Fruit fly (Drosophila melanogaster) whole organism, embryonic: ENCODE results near the gene CG7298.

Experiments used
- Atf-2 ChIP-seq: fragments of 200-800 bp; sonication (Bioruptor generic); optimal IDR thresholded peaks from 2 replicates; lab custom pipeline; 2016; ENCODE audit warnings: missing biosample characterization, missing genetic modification characterization
- Bgb ChIP-seq: fragments of 200-800 bp; sonication (Bioruptor generic); IDR thresholded peaks from 2 replicates; pipeline ENCODE4 v1.3.6; 2022; ENCODE audit warnings: missing biosample characterization, missing genetic modification characterization; ENCODE audit not compliant: partially characterized antibody
- CG10462 ChIP-seq: fragments of 200-800 bp; sonication (Bioruptor generic); optimal IDR thresholded peaks from 2 replicates; lab custom pipeline; 2016; ENCODE audit warnings: missing biosample characterization, missing genetic modification characterization
- CG11398 ChIP-seq: fragments of 200-800 bp; sonication (Bioruptor generic); optimal IDR thresholded peaks from 2 replicates; lab custom pipeline; 2016; ENCODE audit warnings: missing biosample characterization, missing genetic modification characterization
- CG11456 ChIP-seq: fragments of 200-800 bp; sonication (Bioruptor generic); IDR thresholded peaks from 3 replicates; pipeline ENCODE4 v1.3.6; 2022; ENCODE audit warnings: missing biosample characterization, missing genetic modification characterization
- CG13775 ChIP-seq: fragments of 200-800 bp; sonication (Bioruptor generic); optimal IDR thresholded peaks from 3 replicates; lab custom pipeline; 2017; ENCODE audit warnings: missing biosample characterization, mild to moderate bottlenecking, missing genetic modification characterization
- CG15011 ChIP-seq: fragments of 200-800 bp; sonication (Bioruptor generic); optimal IDR thresholded peaks from 3 replicates; lab custom pipeline; 2018; ENCODE audit warnings: missing biosample characterization, mild to moderate bottlenecking, missing genetic modification characterization
- CG16863 ChIP-seq: fragments of 200-800 bp; sonication (Bioruptor generic); optimal IDR thresholded peaks from 3 replicates; lab custom pipeline; 2016; ENCODE audit warnings: missing biosample characterization, missing genetic modification characterization
- CG17328 ChIP-seq: fragments of 200-800 bp; sonication (Bioruptor generic); IDR thresholded peaks from 2 replicates; pipeline ENCODE4 v1.3.6; 2022; ENCODE audit warnings: missing biosample characterization, missing genetic modification characterization
- CG2199 ChIP-seq: fragments of 200-800 bp; sonication (Bioruptor generic); IDR thresholded peaks from 3 replicates; pipeline ENCODE4 v1.3.6; 2022; ENCODE audit warnings: missing biosample characterization, missing genetic modification characterization
- CG2875 ChIP-seq: fragments of 200-800 bp; sonication (Bioruptor generic); optimal IDR thresholded peaks from 2 replicates; lab custom pipeline; 2017; ENCODE audit warnings: missing biosample characterization, mild to moderate bottlenecking, missing genetic modification characterization, missing genetic modification reagents
- CG3065 ChIP-seq: fragments of 200-800 bp; sonication (Bioruptor generic); optimal IDR thresholded peaks from 2 replicates; lab custom pipeline; 2016; ENCODE audit warnings: missing biosample characterization, missing genetic modification characterization
- CG31441 ChIP-seq: fragments of 200-800 bp; sonication (Bioruptor generic); IDR thresholded peaks from 2 replicates; pipeline ENCODE4 v1.3.6; 2022; ENCODE audit warnings: missing biosample characterization, missing genetic modification characterization
- CG34376 ChIP-seq: fragments of 200-800 bp; sonication (Bioruptor generic); optimal IDR thresholded peaks from 2 replicates; lab custom pipeline; 2018; ENCODE audit warnings: missing biosample characterization, mild to moderate bottlenecking, missing genetic modification characterization
- CG4360 ChIP-seq: fragments of 200-800 bp; sonication (Bioruptor generic); IDR thresholded peaks from 2 replicates; pipeline ENCODE4 v1.3.6; 2022; ENCODE audit warnings: missing biosample characterization, missing genetic modification characterization
- CG43689 ChIP-seq: fragments of 200-800 bp; sonication (Bioruptor generic); IDR thresholded peaks from 2 replicates; pipeline ENCODE4 v1.3.6; 2022; ENCODE audit warnings: missing biosample characterization, missing genetic modification characterization
- CG4404 ChIP-seq: fragments of 200-800 bp; sonication (Bioruptor generic); IDR thresholded peaks from 2 replicates; pipeline ENCODE4 v1.3.6; 2022; ENCODE audit warnings: missing biosample characterization, missing genetic modification characterization
- CG4617 ChIP-seq: fragments of 200-800 bp; sonication (Bioruptor generic); optimal IDR thresholded peaks from 3 replicates; lab custom pipeline; 2016; ENCODE audit warnings: missing biosample characterization, missing genetic modification characterization, borderline replicate concordance
- CG7928 ChIP-seq: fragments of 200-800 bp; sonication (Bioruptor generic); optimal IDR thresholded peaks from 2 replicates; lab custom pipeline; 2017; ENCODE audit warnings: missing biosample characterization, mild to moderate bottlenecking, missing genetic modification characterization
- CG9437 ChIP-seq: fragments of 200-800 bp; sonication (Bioruptor generic); optimal IDR thresholded peaks from 2 replicates; lab custom pipeline; 2018; ENCODE audit warnings: missing biosample characterization, mild to moderate bottlenecking, missing genetic modification characterization
- Chrac-16 ChIP-seq: fragments of 200-800 bp; sonication (Bioruptor generic); optimal IDR thresholded peaks from 3 replicates; lab custom pipeline; 2016; ENCODE audit warnings: missing biosample characterization, missing genetic modification characterization
- ERR ChIP-seq: fragments of 200-800 bp; sonication (Bioruptor generic); optimal IDR thresholded peaks from 2 replicates; lab custom pipeline; 2016; ENCODE audit warnings: missing biosample characterization, missing genetic modification characterization
- Fer3 ChIP-seq: fragments of 200-800 bp; sonication (Bioruptor generic); optimal IDR thresholded peaks from 2 replicates; lab custom pipeline; 2018; ENCODE audit warnings: missing biosample characterization, mild to moderate bottlenecking, missing genetic modification characterization, moderate library complexity
- HLH4C ChIP-seq: fragments of 200-800 bp; sonication (Bioruptor generic); IDR thresholded peaks from 3 replicates; pipeline ENCODE4 v1.3.6; 2022; ENCODE audit warnings: missing biosample characterization, missing genetic modification characterization; ENCODE audit not compliant: partially characterized antibody
- NC2β ChIP-seq: fragments of 200-800 bp; sonication (Bioruptor generic); optimal IDR thresholded peaks from 2 replicates; lab custom pipeline; 2016; ENCODE audit warnings: missing biosample characterization, missing genetic modification characterization
- PHDP ChIP-seq: fragments of 200-800 bp; sonication (Bioruptor generic); optimal IDR thresholded peaks from 3 replicates; lab custom pipeline; 2018; ENCODE audit warnings: missing biosample characterization, mild to moderate bottlenecking, missing genetic modification characterization, moderate library complexity
- Sox100B ChIP-seq: fragments of 200-800 bp; sonication (Bioruptor generic); optimal IDR thresholded peaks from 3 replicates; lab custom pipeline; 2018; ENCODE audit warnings: missing biosample characterization, mild to moderate bottlenecking, missing genetic modification characterization
- Taf1 ChIP-seq: fragments of 200-800 bp; sonication (Bioruptor generic); IDR thresholded peaks from 2 replicates; pipeline ENCODE4 v1.3.6; 2022; ENCODE audit warnings: missing biosample characterization, missing genetic modification characterization
- Xbp1 ChIP-seq: fragments of 200-800 bp; sonication (Bioruptor generic); optimal IDR thresholded peaks from 3 replicates; lab custom pipeline; 2016; ENCODE audit warnings: missing biosample characterization, mild to moderate bottlenecking, missing genetic modification characterization
- abd-A ChIP-seq: fragments of 200-800 bp; sonication (Bioruptor generic); optimal IDR thresholded peaks from 3 replicates; lab custom pipeline; 2019; ENCODE audit warnings: missing biosample characterization, mild to moderate bottlenecking, missing genetic modification characterization, moderate library complexity
- ap ChIP-seq: fragments of 200-800 bp; sonication (Bioruptor generic); IDR thresholded peaks from 2 replicates; pipeline ENCODE4 v1.3.6; 2022; ENCODE audit warnings: missing biosample characterization, missing genetic modification characterization
- bbx ChIP-seq: fragments of 200-800 bp; sonication (Bioruptor generic); IDR thresholded peaks from 2 replicates; pipeline ENCODE4 v1.3.6; 2022; ENCODE audit warnings: missing biosample characterization, missing genetic modification characterization; ENCODE audit not compliant: partially characterized antibody
- bowl ChIP-seq: fragments of 200-800 bp; sonication (Bioruptor generic); IDR thresholded peaks from 2 replicates; pipeline ENCODE4 v1.3.6; 2022; ENCODE audit warnings: missing biosample characterization, missing genetic modification characterization
- cad ChIP-seq: fragments of >200 bp; optimal IDR thresholded peaks from 2 replicates; lab custom pipeline; 2017; ENCODE audit warnings: missing biosample characterization, missing genetic modification characterization
- caup ChIP-seq: fragments of 200-800 bp; sonication (Bioruptor generic); optimal IDR thresholded peaks from 3 replicates; lab custom pipeline; 2017; ENCODE audit warnings: missing biosample characterization, mild to moderate bottlenecking, missing genetic modification characterization, moderate library complexity; ENCODE audit not compliant: severe bottlenecking
- dimm ChIP-seq: fragments of 200-800 bp; sonication (Bioruptor generic); IDR thresholded peaks from 2 replicates; pipeline ENCODE4 v1.3.6; 2022; ENCODE audit warnings: missing biosample characterization, missing genetic modification characterization
- grn ChIP-seq: fragments of 200-800 bp; sonication (Bioruptor generic); optimal IDR thresholded peaks from 3 replicates; lab custom pipeline; 2017; ENCODE audit warnings: missing biosample characterization, missing genetic modification characterization
- hb ChIP-seq: fragments of 200-800 bp; sonication (Bioruptor generic); IDR thresholded peaks from 3 replicates; pipeline ENCODE4 v1.3.6; 2022; ENCODE audit warnings: missing biosample characterization, missing genetic modification characterization; ENCODE audit not compliant: partially characterized antibody
- kah ChIP-seq: fragments of 200-800 bp; sonication (Bioruptor generic); optimal IDR thresholded peaks from 2 replicates; lab custom pipeline; 2018; ENCODE audit warnings: missing biosample characterization, mild to moderate bottlenecking, missing genetic modification characterization
- klu ChIP-seq: fragments of 200-800 bp; sonication (Bioruptor generic); IDR thresholded peaks from 2 replicates; pipeline ENCODE4 v1.3.6; 2022; ENCODE audit warnings: missing biosample characterization, missing genetic modification characterization
- maf-S ChIP-seq: fragments of 200-800 bp; sonication (Bioruptor generic); optimal IDR thresholded peaks from 2 replicates; lab custom pipeline; 2016; ENCODE audit warnings: missing biosample characterization, missing genetic modification characterization
- oc ChIP-seq: fragments of 200-800 bp; sonication (Bioruptor generic); optimal IDR thresholded peaks from 2 replicates; lab custom pipeline; 2018; ENCODE audit warnings: missing biosample characterization, mild to moderate bottlenecking, missing genetic modification characterization, moderate library complexity
- p53 ChIP-seq: fragments of 200-800 bp; sonication (Bioruptor generic); optimal IDR thresholded peaks from 2 replicates; lab custom pipeline; 2016; ENCODE audit warnings: missing biosample characterization, missing genetic modification characterization
- pb ChIP-seq: fragments of 200-800 bp; sonication (Bioruptor generic); optimal IDR thresholded peaks from 3 replicates; lab custom pipeline; 2016; ENCODE audit warnings: missing biosample characterization, missing genetic modification characterization
- phol ChIP-seq: fragments of 200-800 bp; sonication (Bioruptor generic); optimal IDR thresholded peaks from 3 replicates; lab custom pipeline; 2018; ENCODE audit warnings: missing biosample characterization, mild to moderate bottlenecking, missing genetic modification characterization, moderate library complexity
- pita ChIP-seq: fragments of 200-800 bp; sonication (Bioruptor generic); optimal IDR thresholded peaks from 2 replicates; lab custom pipeline; 2017; ENCODE audit warnings: missing biosample characterization, mild to moderate bottlenecking, missing genetic modification characterization
- psq ChIP-seq: fragments of 200-800 bp; sonication (Bioruptor generic); optimal IDR thresholded peaks from 2 replicates; lab custom pipeline; 2017; ENCODE audit warnings: missing biosample characterization, missing genetic modification characterization
- pzg ChIP-seq: fragments of 200-800 bp; sonication (Bioruptor generic); optimal IDR thresholded peaks from 3 replicates; lab custom pipeline; 2018; ENCODE audit warnings: missing biosample characterization, mild to moderate bottlenecking, missing genetic modification characterization, moderate library complexity
- tll ChIP-seq, 2 experiments: fragments of 200-800 bp in 1 of 2; fragments of >200 bp in 1 of 2; sonication (Bioruptor generic) in 1 of 2; optimal IDR thresholded peaks; 2 replicates each; lab custom pipeline; 2017 to 2019; ENCODE audit warnings: missing biosample characterization in 2 of 2, missing genetic modification characterization in 2 of 2, mild to moderate bottlenecking in 1 of 2, moderate library complexity in 1 of 2
- tna ChIP-seq: fragments of 200-800 bp; sonication (Bioruptor generic); IDR thresholded peaks from 2 replicates; pipeline ENCODE4 v1.3.6; 2022; ENCODE audit warnings: missing biosample characterization, missing genetic modification characterization; ENCODE audit not compliant: partially characterized antibody
- unc-4 ChIP-seq: fragments of 200-800 bp; sonication (Bioruptor generic); IDR thresholded peaks from 2 replicates; pipeline ENCODE4 v1.3.6; 2022; ENCODE audit warnings: missing biosample characterization, missing genetic modification characterization; ENCODE audit not compliant: partially characterized antibody

The CG7298 gene

DNA sequence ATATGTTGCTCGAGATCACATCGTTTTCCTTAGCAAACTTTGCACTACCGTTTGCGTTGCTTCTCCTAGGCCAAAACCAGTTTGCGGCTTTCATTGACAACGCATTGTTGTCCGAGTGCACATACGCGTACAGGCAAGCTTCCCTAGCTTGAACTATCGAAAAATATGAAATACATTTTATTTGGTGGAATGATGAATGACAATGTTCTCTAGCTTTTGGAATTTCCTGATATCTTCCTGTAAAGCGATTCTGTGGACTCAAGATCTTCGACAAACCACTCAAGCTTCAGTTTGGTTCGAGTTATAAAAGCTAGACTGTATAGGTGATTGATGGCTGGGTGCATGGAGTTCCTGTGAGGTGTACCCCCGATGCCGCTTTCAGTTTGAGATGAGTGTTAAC, 7.6 kb downstream of the CG7298 start (continued):
- peak; percentile 2 for TF ChIP-seq NC2β (GFP tag; lab: Kevin White, UChicago)
- no peak for TF ChIP-seq unc-4
- no peak for TF ChIP-seq CG2875 (GFP tag; lab: Kevin White, UChicago)
- TF ChIP-seq hb = no peak
- no peak for TF ChIP-seq Atf-2 (GFP tag; lab: Kevin White, UChicago)
- peak; percentile 80 for TF ChIP-seq CG31441 (GFP tag; lab: Robert Waterston, UW)
- no peak for TF ChIP-seq bbx
- no peak for TF ChIP-seq HLH4C (GFP tag; lab: Robert Waterston, UW)
- no peak for TF ChIP-seq tna (GFP tag; lab: Robert Waterston, UW)
- TF ChIP-seq CG15011 (GFP tag; lab: Kevin White, UChicago) = no peak
- no peak for TF ChIP-seq CG4404 (GFP tag; lab: Robert Waterston, UW)
- peak; percentile 16 for TF ChIP-seq CG13775
- no peak; the same call in 1 of the 2 replicates for TF ChIP-seq dimm
- no peak for TF ChIP-seq ERR (GFP tag; lab: Kevin White, UChicago)
- no peak for TF ChIP-seq CG34376 (GFP tag; lab: Kevin White, UChicago)
- no peak for TF ChIP-seq pita (GFP tag; lab: Kevin White, UChicago)
- TF ChIP-seq p53 (GFP tag; lab: Kevin White, UChicago) = no peak
- TF ChIP-seq abd-A (tag; lab: Kevin White, UChicago) = no peak
- peak; percentile 57 for TF ChIP-seq PHDP
- TF ChIP-seq CG4360 = 0 out of 2 replicates have a peak, but pooled peaks have one; percentile 24
- TF ChIP-seq CG3065 (GFP tag; lab: Kevin White, UChicago) = peak; percentile 41
- peak; percentile 29; the same call in 1 of the 2 replicates for TF ChIP-seq klu
- TF ChIP-seq grn (GFP tag; lab: Kevin White, UChicago) = no peak
- TF ChIP-seq CG7928 (GFP tag; lab: Kevin White, UChicago) = no peak
- TF ChIP-seq CG11456 (GFP tag; lab: Robert Waterston, UW) = 0 out of 3 replicates have a peak, but pooled peaks have one; percentile 50
- TF ChIP-seq CG11398 = no peak
- TF ChIP-seq phol (tag; lab: Kevin White, UChicago) = peak; percentile 72
- no peak for TF ChIP-seq tll (GFP tag; optimal IDR thresholded peaks at IDR 0.05; lab: Kevin White, UChicago)
- no peak for TF ChIP-seq caup
- TF ChIP-seq Taf1 (GFP tag; lab: Robert Waterston, UW) = no peak
- TF ChIP-seq cad (GFP tag; lab: Kevin White, UChicago) = no peak
- TF ChIP-seq oc (tag; lab: Kevin White, UChicago) = peak; percentile 68
- TF ChIP-seq kah (GFP tag; lab: Kevin White, UChicago) = no peak
- no peak for TF ChIP-seq CG43689 (GFP tag; lab: Robert Waterston, UW)
- TF ChIP-seq CG2199 = no peak
- no peak for TF ChIP-seq Bgb (GFP tag; lab: Robert Waterston, UW)
- TF ChIP-seq Fer3 (tag; lab: Kevin White, UChicago) = peak; percentile 19
- peak; percentile 53 for TF ChIP-seq CG16863 (GFP tag; lab: Kevin White, UChicago)
- no peak for TF ChIP-seq bowl
- TF ChIP-seq psq (GFP tag; lab: Kevin White, UChicago) = no peak
- peak; percentile 42 for TF ChIP-seq pb (GFP tag; lab: Kevin White, UChicago)
- TF ChIP-seq CG4617 (GFP tag; lab: Kevin White, UChicago) = peak; percentile 8
- TF ChIP-seq CG10462 (GFP tag; lab: Kevin White, UChicago) = peak; percentile 12
- TF ChIP-seq CG9437 (GFP tag; lab: Kevin White, UChicago) = peak; percentile 18
- peak; percentile 66 for TF ChIP-seq Xbp1
- TF ChIP-seq ap (GFP tag; lab: Robert Waterston, UW) = peak; percentile 52
- TF ChIP-seq Chrac-16 (GFP tag; lab: Kevin White, UChicago) = peak; percentile 2
- TF ChIP-seq maf-S = peak; percentile 21
- peak; percentile 48 for TF ChIP-seq CG17328
- TF ChIP-seq pzg (GFP tag; lab: Kevin White, UChicago) = no peak
- TF ChIP-seq Sox100B (GFP tag; lab: Kevin White, UChicago) = peak; percentile 59
